Worm (Caenorhabditis elegans): ENCODE results near the gene ins-13.

- no peak for TF ChIP-seq flt-1 (GFP tag; IDR thresholded peaks at IDR 0.05)
- no peak for TF ChIP-seq B0310.2 (tag; optimal IDR thresholded peaks at IDR 0.05)
- no peak for TF ChIP-seq hmg-4 (GFP tag; optimal IDR thresholded peaks at IDR 0.05)
- TF ChIP-seq hnd-1 (tag; optimal IDR thresholded peaks at IDR 0.05), result no peak
- no peak for TF ChIP-seq tra-4 (tag; optimal IDR thresholded peaks at IDR 0.05)
These were observed 33.4 kb upstream of the ins-13 start, which contains the start of gene T25E4.1 for ce11 chrII:5578035-5578434.

Data from whole organism, early embryonic.